Worm (Caenorhabditis elegans): Measurements from ENCODE around the gene nuo-4.

The nuo-4 gene

DNA sequence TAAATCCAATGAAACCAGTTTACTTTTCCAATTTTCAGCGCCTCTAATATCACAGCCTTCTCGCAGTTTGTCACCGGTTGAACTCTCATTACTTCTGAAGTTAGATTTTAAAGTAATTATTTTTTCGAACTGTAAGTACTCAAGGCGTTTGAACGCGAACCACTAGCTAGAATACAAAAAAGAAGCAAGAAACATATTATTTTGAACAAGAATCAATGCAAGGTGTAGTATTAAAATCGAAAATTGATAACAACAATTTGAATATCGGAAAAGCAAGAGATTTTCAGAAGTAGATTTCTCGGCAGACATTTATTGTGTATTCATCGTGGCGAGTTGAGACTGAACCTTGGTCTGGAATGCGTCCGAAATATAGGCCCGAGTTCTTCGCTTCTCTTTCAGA, 39.4 kb upstream of the nuo-4 start, which contains the start of gene exos-9:
Gene exos-9, minus strand, starts transcription at position 101 of the 400 bp plus-strand sequence.
- TF ChIP-seq lin-54 (GFP tag; optimal IDR thresholded peaks at IDR 0.05), result peak; percentile 2
- no peak for TF ChIP-seq ztf-6 (GFP tag; IDR thresholded peaks at IDR 0.05)
- TF ChIP-seq snpc-4 (GFP tag; optimal IDR thresholded peaks at IDR 0.05), result no peak
- peak in 1 of 4 experiments; percentile 19 for TF ChIP-seq snpc-4 (tag; optimal IDR thresholded peaks at IDR 0.05)
- TF ChIP-seq chd-7 (tag; optimal IDR thresholded peaks at IDR 0.05), result no peak

DNA sequence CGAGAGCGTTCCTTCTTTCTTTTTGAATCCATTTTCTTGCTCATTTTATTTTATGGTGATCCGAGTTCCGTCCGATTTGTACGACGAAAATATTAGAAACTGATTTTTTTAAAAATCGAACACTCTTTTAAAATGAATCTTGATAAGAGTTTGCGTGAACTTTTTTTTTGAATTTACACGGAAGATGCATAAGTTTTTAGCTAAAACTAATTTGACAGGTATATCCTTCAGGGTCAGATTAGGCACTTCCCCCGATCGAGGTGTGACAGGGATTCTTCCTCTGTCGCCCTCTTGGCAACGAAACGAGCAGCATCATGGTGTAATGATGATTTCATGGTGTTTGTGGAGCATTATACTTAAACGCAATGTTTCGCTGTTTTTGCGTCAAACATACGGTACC, 36.7 kb upstream of the nuo-4 start, which contains the start of gene F37C12.18:
Gene F37C12.18, minus strand, starts transcription at position 101 of the 400 bp plus-strand sequence.
- no peak for TF ChIP-seq ccch-3 (GFP tag; optimal IDR thresholded peaks at IDR 0.05)
- TF ChIP-seq attf-5 (GFP tag; optimal IDR thresholded peaks at IDR 0.05), result no peak
- TF ChIP-seq egrh-3 (GFP tag; IDR thresholded peaks at IDR 0.05), result no peak
- TF ChIP-seq snpc-4 (GFP tag; optimal IDR thresholded peaks at IDR 0.05), result no peak
- no peak for TF ChIP-seq snpc-4 (tag; optimal IDR thresholded peaks at IDR 0.05)
- no peak for TF ChIP-seq bed-2 (GFP tag; IDR thresholded peaks at IDR 0.05)
- TF ChIP-seq ceh-91 (GFP tag; IDR thresholded peaks at IDR 0.05), result no peak
- TF ChIP-seq unc-62 (GFP tag; optimal IDR thresholded peaks at IDR 0.05), result no peak
- no peak for TF ChIP-seq C06A6.2 (GFP tag; conservative IDR thresholded peaks at IDR 0.05)
- no peak for TF ChIP-seq lsl-1 (GFP tag; optimal IDR thresholded peaks at IDR 0.05)
- TF ChIP-seq nfya-2 (GFP tag; IDR thresholded peaks at IDR 0.05), result no peak
- TF ChIP-seq T07F8.4 (tag; optimal IDR thresholded peaks at IDR 0.05), result no peak
- no peak for TF ChIP-seq mcd-1 (GFP tag; IDR thresholded peaks at IDR 0.05)
- no peak for TF ChIP-seq ztf-28 (GFP tag; IDR thresholded peaks at IDR 0.05)

DNA sequence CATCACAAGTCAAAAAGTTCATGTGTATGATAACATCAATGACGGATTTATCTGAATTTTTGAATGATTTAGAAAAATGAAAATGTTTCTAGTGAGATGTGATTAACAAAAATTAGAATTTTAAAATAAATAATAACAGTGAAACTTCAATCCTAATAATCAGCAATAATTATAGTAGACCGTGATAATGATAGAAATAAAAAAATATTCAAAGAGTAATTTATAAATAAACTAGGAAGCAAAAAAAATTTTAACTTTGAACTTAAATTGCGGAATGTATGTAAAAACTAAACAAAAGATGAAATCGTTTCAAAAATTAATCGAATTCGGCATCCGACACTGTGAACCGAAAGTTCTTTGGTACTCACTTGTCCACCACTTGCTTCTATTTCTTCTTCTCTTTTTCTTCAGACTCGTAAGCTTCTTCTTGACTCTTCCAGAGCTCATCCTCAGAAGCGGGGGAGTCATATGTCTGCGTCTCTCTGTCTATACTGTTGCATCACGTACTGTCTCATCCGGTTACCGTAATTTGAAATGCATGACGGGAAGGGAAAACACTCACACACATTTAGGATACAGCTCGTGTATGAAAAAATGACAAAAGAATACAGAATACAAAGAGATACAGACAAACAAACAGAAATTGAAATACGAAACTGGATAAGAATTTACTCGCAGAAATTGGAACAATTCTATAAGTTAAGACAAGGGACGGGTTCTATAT, 34.5 kb upstream of the nuo-4 start, which contains the start of gene mec-14:
Gene mec-14, minus strand, starts transcription at position 51 of the 724 bp plus-strand sequence.
- TF ChIP-seq hmg-1.2 (GFP tag; IDR thresholded peaks at IDR 0.05) (peak; percentile 54; the same call in 1 of the 2 replicates), mes-4 (tag; optimal IDR thresholded peaks at IDR 0.05) (no peak), ztf-26 (tag; optimal IDR thresholded peaks at IDR 0.05) (no peak), B0019.2 (GFP tag; conservative IDR thresholded peaks at IDR 0.05) (no peak), atf-7 (tag; optimal IDR thresholded peaks at IDR 0.05) (no peak)

DNA sequence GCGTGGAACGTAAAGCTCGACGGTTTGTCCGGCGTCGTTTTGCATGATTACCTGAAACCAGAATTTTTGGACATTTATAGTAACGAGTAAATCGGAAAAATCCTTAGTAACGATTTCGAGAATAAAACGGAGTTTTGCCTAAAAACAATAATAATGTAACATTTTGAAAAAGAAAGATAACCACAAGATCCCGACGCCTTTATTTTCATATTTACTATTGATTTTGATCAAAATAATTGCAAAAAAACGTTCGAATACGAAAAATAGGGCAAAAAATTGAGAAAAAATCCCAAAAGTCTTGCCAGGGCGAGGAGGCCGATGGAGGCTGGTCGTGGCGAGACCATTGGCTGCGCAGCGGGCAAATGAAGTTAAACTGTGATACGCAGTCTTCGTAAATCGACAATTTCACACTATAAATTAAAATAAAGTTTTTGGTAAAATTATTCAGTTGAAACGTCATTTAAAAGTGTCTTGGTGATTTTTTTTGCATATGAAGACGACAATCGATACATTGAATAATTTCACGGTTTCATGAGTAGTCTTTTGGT, 31.0 kb upstream of the nuo-4 start, which contains the start of gene rps-21:
Gene rps-21, minus strand, starts transcription at position 51 of the 548 bp plus-strand sequence.
- TF ChIP-seq K11D2.4 (GFP tag; IDR thresholded peaks at IDR 0.05), result no peak
- TF ChIP-seq ceh-100 (GFP tag; IDR thresholded peaks at IDR 0.05), result peak; percentile 46; the same call in 1 of the 2 replicates
- TF ChIP-seq lin-26 (GFP tag; IDR thresholded peaks at IDR 0.05), result no peak
- TF ChIP-seq akir-1 (GFP tag; optimal IDR thresholded peaks at IDR 0.05), result no peak
- peak in 1 of 3 experiments; percentile 74 for TF ChIP-seq lin-35 (GFP tag; optimal IDR thresholded peaks at IDR 0.05)
- TF ChIP-seq ceh-27 (GFP tag; optimal IDR thresholded peaks at IDR 0.05), result peak; percentile 43
- no peak for TF ChIP-seq F52B5.7 (tag; optimal IDR thresholded peaks at IDR 0.05)
- TF ChIP-seq madf-3 (GFP tag; IDR thresholded peaks at IDR 0.05), result 0 out of 2 replicates have a peak, but pooled peaks have one; percentile 16
- no peak for TF ChIP-seq nhr-27 (tag; optimal IDR thresholded peaks at IDR 0.05)
- peak; percentile 49 for TF ChIP-seq lin-40 (tag; optimal IDR thresholded peaks at IDR 0.05)
- TF ChIP-seq unc-130 (GFP tag; optimal IDR thresholded peaks at IDR 0.05), result no peak
- TF ChIP-seq die-1 (tag; optimal IDR thresholded peaks at IDR 0.05), result no peak
- TF ChIP-seq Y53F4B.3 (GFP tag; IDR thresholded peaks at IDR 0.05), result no peak
- TF ChIP-seq nhr-90 (tag; optimal IDR thresholded peaks at IDR 0.05), result no peak
- TF ChIP-seq Y67H2A.10 (GFP tag; conservative IDR thresholded peaks at IDR 0.05), result no peak
- TF ChIP-seq hlh-26 (GFP tag; conservative IDR thresholded peaks at IDR 0.05), result no peak
- peak; percentile 62 for TF ChIP-seq attf-5 (GFP tag; optimal IDR thresholded peaks at IDR 0.05)
- TF ChIP-seq T07F8.4 (tag; optimal IDR thresholded peaks at IDR 0.05), result no peak
- TF ChIP-seq hmg-1.2 (GFP tag; IDR thresholded peaks at IDR 0.05), result peak; percentile 89
- TF ChIP-seq snpc-4 (GFP tag; optimal IDR thresholded peaks at IDR 0.05), result peak; percentile 18
- peak; percentile 23 to 56 (median 42) for TF ChIP-seq snpc-4 (tag; optimal IDR thresholded peaks at IDR 0.05)
- no peak for TF ChIP-seq F55B11.4 (tag; optimal IDR thresholded peaks at IDR 0.05; ENCODE audit: borderline replicate concordance, insufficient read depth)
- TF ChIP-seq Y95B8A.8 (GFP tag; IDR thresholded peaks at IDR 0.05), result peak; percentile 67; the same call in 1 of the 2 replicates
- TF ChIP-seq lsy-27 (tag; optimal IDR thresholded peaks at IDR 0.05; ENCODE audit: borderline replicate concordance, insufficient read depth), result no peak

All from whole organism, young adult.